Fruit fly (Drosophila melanogaster) whole organism, pupa: ENCODE data around the gene Trx2.
A peak's percentile ranks its signal among the peaks of the same experiment; 100 is the strongest.

ENCODE experiments used
- CG10348 ChIP-seq: fragments of 200-800 bp; sonication (Bioruptor generic); IDR thresholded peaks from 2 replicates; pipeline ENCODE4 v1.3.6; 2022; ENCODE audit warnings: missing biosample characterization, missing genetic modification characterization
- CG12605 ChIP-seq: fragments of 200-800 bp; sonication (Bioruptor generic); IDR thresholded peaks from 2 replicates; pipeline ENCODE4 v1.3.6; 2022; ENCODE audit warnings: missing biosample characterization, missing genetic modification characterization
- CG13204 ChIP-seq: fragments of 200-800 bp; sonication (Bioruptor generic); optimal IDR thresholded peaks from 2 replicates; lab custom pipeline; 2018; ENCODE audit warnings: missing biosample characterization, mild to moderate bottlenecking, missing genetic modification characterization, moderate library complexity
- CG14655 ChIP-seq: fragments of 200-800 bp; sonication (Bioruptor generic); optimal IDR thresholded peaks from 3 replicates; lab custom pipeline; 2017; ENCODE audit warnings: mild to moderate bottlenecking, missing biosample characterization, missing genetic modification reagents, missing genetic modification characterization
- CG15710 ChIP-seq: fragments of 200-800 bp; sonication (Bioruptor generic); optimal IDR thresholded peaks from 2 replicates; lab custom pipeline; 2018; ENCODE audit warnings: missing biosample characterization, mild to moderate bottlenecking, missing genetic modification characterization, moderate library complexity
- CG17806 ChIP-seq: fragments of 200-800 bp; sonication (Bioruptor generic); optimal IDR thresholded peaks from 2 replicates; lab custom pipeline; 2018; ENCODE audit warnings: missing biosample characterization, mild to moderate bottlenecking, missing genetic modification characterization, moderate library complexity
- CG32121 ChIP-seq: fragments of 200-800 bp; sonication (Bioruptor generic); IDR thresholded peaks from 2 replicates; pipeline ENCODE4 v1.3.6; 2022; ENCODE audit warnings: missing biosample characterization, missing genetic modification characterization
- CG34367 ChIP-seq: fragments of 200-800 bp; sonication (Bioruptor generic); optimal IDR thresholded peaks from 2 replicates; lab custom pipeline; 2018; ENCODE audit warnings: missing biosample characterization, mild to moderate bottlenecking, missing genetic modification characterization
- CG4496 ChIP-seq: fragments of 200-800 bp; sonication (Bioruptor generic); IDR thresholded peaks from 3 replicates; pipeline ENCODE4 v1.3.6; 2022; ENCODE audit warnings: missing biosample characterization, missing genetic modification characterization
- CG8159 ChIP-seq: fragments of 200-800 bp; sonication (Bioruptor generic); optimal IDR thresholded peaks from 3 replicates; lab custom pipeline; 2018; ENCODE audit warnings: missing biosample characterization, mild to moderate bottlenecking, missing genetic modification characterization, moderate library complexity
- CG8301 ChIP-seq: fragments of 200-800 bp; sonication (Bioruptor generic); optimal IDR thresholded peaks from 2 replicates; lab custom pipeline; 2018; ENCODE audit warnings: missing biosample characterization, mild to moderate bottlenecking, missing genetic modification characterization
- CG9948 ChIP-seq: fragments of 200-800 bp; sonication (Bioruptor generic); optimal IDR thresholded peaks from 2 replicates; lab custom pipeline; 2018; ENCODE audit warnings: missing biosample characterization, mild to moderate bottlenecking, missing genetic modification characterization, moderate library complexity
- D1 ChIP-seq: fragments of 200-800 bp; sonication (Bioruptor generic); optimal IDR thresholded peaks from 2 replicates; lab custom pipeline; 2018; ENCODE audit warnings: missing biosample characterization, mild to moderate bottlenecking, missing genetic modification characterization, moderate library complexity
- EcR ChIP-seq: fragments of 200-800 bp; sonication (Bioruptor generic); optimal IDR thresholded peaks from 3 replicates; lab custom pipeline; 2019; ENCODE audit warnings: missing biosample characterization, missing genetic modification characterization, mild to moderate bottlenecking, moderate library complexity, missing genetic modification reagents
- Ets98B ChIP-seq: fragments of 200-800 bp; sonication (Bioruptor generic); IDR thresholded peaks from 2 replicates; pipeline ENCODE4 v1.3.6; 2022; ENCODE audit warnings: missing biosample characterization, missing genetic modification characterization
- Pif1A ChIP-seq: fragments of 200-800 bp; sonication (Bioruptor generic); optimal IDR thresholded peaks from 3 replicates; lab custom pipeline; 2016; ENCODE audit warnings: missing biosample characterization, missing genetic modification characterization
- Pif1B ChIP-seq: fragments of 200-800 bp; sonication (Bioruptor generic); optimal IDR thresholded peaks from 3 replicates; lab custom pipeline; 2016; ENCODE audit warnings: missing biosample characterization, missing genetic modification characterization
- Snoo ChIP-seq: fragments of 200-800 bp; sonication (Bioruptor generic); optimal IDR thresholded peaks from 3 replicates; lab custom pipeline; 2017; ENCODE audit warnings: missing biosample characterization, mild to moderate bottlenecking, missing genetic modification characterization, inconsistent platforms
- fd96Ca ChIP-seq: fragments of 200-800 bp; sonication (Bioruptor generic); IDR thresholded peaks from 3 replicates; pipeline ENCODE4 v1.3.6; 2022; ENCODE audit warnings: missing biosample characterization, missing genetic modification characterization
- gl ChIP-seq: fragments of 200-800 bp; sonication (Bioruptor generic); optimal IDR thresholded peaks from 2 replicates; lab custom pipeline; 2018; ENCODE audit warnings: missing biosample characterization, mild to moderate bottlenecking, missing genetic modification characterization
- rn ChIP-seq: fragments of 200-800 bp; sonication (Bioruptor generic); IDR thresholded peaks from 2 replicates; pipeline ENCODE4 v1.3.6; 2022; ENCODE audit warnings: missing biosample characterization, missing genetic modification characterization

Gene Trx2

dm6 chr2L:9607997-9608563 lies 4.9 kb upstream of the Trx2 start, which contains the start of gene gcm2:
TSS of gene gcm2 (plus strand) at chr2L:9608562.
- no peak for TF ChIP-seq D1 (tag; lab: Kevin White, UChicago)
- no peak for TF ChIP-seq Pif1B (GFP tag; lab: Kevin White, UChicago)
- peak; percentile 10 for TF ChIP-seq CG13204 (GFP tag; lab: Kevin White, UChicago)

- TF ChIP-seq CG15710 (tag; lab: Kevin White, UChicago), result no peak
- no peak for TF ChIP-seq CG17806 (tag; lab: Kevin White, UChicago)
- no peak for TF ChIP-seq rn
- no peak for TF ChIP-seq CG14655
- no peak for TF ChIP-seq CG8159 (tag; lab: Kevin White, UChicago)
Observed at dm6 chr2L:9609337-9609856, 3.6 kb upstream of the Trx2 start.

- TF ChIP-seq gl (tag; lab: Kevin White, UChicago), result no peak
- no peak for TF ChIP-seq CG8301 (tag; lab: Kevin White, UChicago)
- no peak for TF ChIP-seq EcR
- TF ChIP-seq CG4496 (GFP tag; lab: Robert Waterston, UW), result no peak
- no peak for TF ChIP-seq CG9948 (tag; lab: Kevin White, UChicago)
Observed at dm6 chr2L:9612654-9613005, 336 bp upstream of the Trx2 start.

- TF ChIP-seq Pif1B (GFP tag; lab: Kevin White, UChicago) (no peak), Pif1A (GFP tag; lab: Kevin White, UChicago) (no peak), fd96Ca (GFP tag; lab: Robert Waterston, UW) (no peak), CG12605 (no peak), CG15710 (tag; lab: Kevin White, UChicago) (no peak), CG8301 (tag; lab: Kevin White, UChicago) (no peak), CG10348 (no peak), CG9948 (tag; lab: Kevin White, UChicago) (no peak), EcR (no peak), Snoo (tag; lab: Kevin White, UChicago) (peak; percentile 2), CG14655 (peak; percentile 17), Ets98B (peak; percentile 27; the same call in 1 of the 2 replicates), D1 (tag; lab: Kevin White, UChicago) (no peak), CG34367 (tag; lab: Kevin White, UChicago) (no peak), gl (tag; lab: Kevin White, UChicago) (no peak), CG32121 (GFP tag; lab: Robert Waterston, UW) (peak; percentile 33; the same call in 1 of the 2 replicates), CG8159 (tag; lab: Kevin White, UChicago) (peak; percentile 17), CG4496 (GFP tag; lab: Robert Waterston, UW) (peak; percentile 50; the same call in 2 of the 3 replicates), rn (no peak), CG13204 (GFP tag; lab: Kevin White, UChicago) (no peak), CG17806 (tag; lab: Kevin White, UChicago) (no peak)
Observed at dm6 chr2L:9613922-9614321, 956 bp downstream of the Trx2 start.

dm6 chr2L:9614674-9615258 lies 1.8 kb downstream of the Trx2 start:
- TF ChIP-seq EcR (no peak), CG4496 (GFP tag; lab: Robert Waterston, UW) (no peak), CG8159 (tag; lab: Kevin White, UChicago) (no peak), Ets98B (no peak), CG10348 (no peak), CG32121 (GFP tag; lab: Robert Waterston, UW) (no peak), CG14655 (no peak), Snoo (tag; lab: Kevin White, UChicago) (no peak), D1 (tag; lab: Kevin White, UChicago) (no peak), CG8301 (tag; lab: Kevin White, UChicago) (no peak), CG9948 (tag; lab: Kevin White, UChicago) (no peak), CG17806 (tag; lab: Kevin White, UChicago) (no peak)
- TF ChIP-seq, all 21 proteins: peak for 0

- TF ChIP-seq CG9948 (tag; lab: Kevin White, UChicago), result no peak
- TF ChIP-seq CG4496 (GFP tag; lab: Robert Waterston, UW), result no peak
- TF ChIP-seq CG34367 (tag; lab: Kevin White, UChicago), result no peak
- TF ChIP-seq Pif1A (GFP tag; lab: Kevin White, UChicago), result no peak
- TF ChIP-seq D1 (tag; lab: Kevin White, UChicago), result no peak
Observed at dm6 chr2L:9615561-9615960, 2.6 kb downstream of the Trx2 start.

dm6 chr2L:9615983-9616519 lies 3.1 kb downstream of the Trx2 start, which contains the start of gene GlcAT-S:
TSS of gene GlcAT-S (plus strand) at chr2L:9616469.
- no peak for TF ChIP-seq gl (tag; lab: Kevin White, UChicago)
- TF ChIP-seq EcR, result peak; percentile 3
